Worm (Caenorhabditis elegans): ENCODE results near the gene Y32F6B.1.

Gene Y32F6B.1

ce11 chrV:10525902-10526301, 41.4 kb upstream of the Y32F6B.1 start, which contains the start of the genes C35A5.8 and hda-11 (continued):
- no peak for TF ChIP-seq Y75B8A.6 (GFP tag; IDR thresholded peaks at IDR 0.05)
- TF ChIP-seq zip-11 (GFP tag; IDR thresholded peaks at IDR 0.05), result no peak
- 0 out of 2 replicates have a peak, but pooled peaks have one; percentile 50 for TF ChIP-seq tra-1 (GFP tag; IDR thresholded peaks at IDR 0.05)
- peak; percentile 74 for TF ChIP-seq unc-130 (GFP tag; optimal IDR thresholded peaks at IDR 0.05)
- TF ChIP-seq ceh-82 (tag; optimal IDR thresholded peaks at IDR 0.05), result no peak
- no peak for TF ChIP-seq saeg-2 (GFP tag; IDR thresholded peaks at IDR 0.05)
- no peak for TF ChIP-seq php-3 (GFP tag; IDR thresholded peaks at IDR 0.05)
- peak; percentile 89; the same call in 1 of the 2 replicates for TF ChIP-seq dmd-9 (GFP tag; IDR thresholded peaks at IDR 0.05)
- no peak for TF ChIP-seq hlh-11 (tag; optimal IDR thresholded peaks at IDR 0.05)
- TF ChIP-seq ctbp-1 (GFP tag; IDR thresholded peaks at IDR 0.05), result no peak
- no peak for TF ChIP-seq ces-1 (GFP tag; optimal IDR thresholded peaks at IDR 0.05)
- TF ChIP-seq aha-1 (tag), result peak; percentile 42
- TF ChIP-seq zip-2 (tag; optimal IDR thresholded peaks at IDR 0.05), result no peak
- TF ChIP-seq F37D6.2 (tag; optimal IDR thresholded peaks at IDR 0.05), result no peak
- TF ChIP-seq set-16 (GFP tag; IDR thresholded peaks at IDR 0.05), result no peak
- no peak for TF ChIP-seq gei-8 (GFP tag; optimal IDR thresholded peaks at IDR 0.05)
- TF ChIP-seq lin-13 (GFP tag; optimal IDR thresholded peaks at IDR 0.05), result no peak
- TF ChIP-seq lim-7 (GFP tag; IDR thresholded peaks at IDR 0.05), result no peak
- no peak for TF ChIP-seq ceh-20 (GFP tag; IDR thresholded peaks at IDR 0.05)
- TF ChIP-seq cey-2 (tag; optimal IDR thresholded peaks at IDR 0.05; ENCODE audit: borderline replicate concordance, insufficient read depth), result no peak
- TF ChIP-seq aly-2 (tag; optimal IDR thresholded peaks at IDR 0.05), result no peak
- peak; percentile 89 for TF ChIP-seq ZK337.2 (GFP tag; IDR thresholded peaks at IDR 0.05)
- TF ChIP-seq daf-12 (tag; optimal IDR thresholded peaks at IDR 0.05), result no peak
- TF ChIP-seq nhr-77 (tag; optimal IDR thresholded peaks at IDR 0.05), result no peak
- no peak for TF ChIP-seq egl-27 (tag; optimal IDR thresholded peaks at IDR 0.05)
- peak; percentile 73 for TF ChIP-seq dpl-1 (GFP tag; optimal IDR thresholded peaks at IDR 0.05)
- no peak for TF ChIP-seq ztf-7 (tag; optimal IDR thresholded peaks at IDR 0.05)
- TF ChIP-seq nhr-28 (tag; optimal IDR thresholded peaks at IDR 0.05), result no peak
- no peak for TF ChIP-seq snpc-1.2 (GFP tag; IDR thresholded peaks at IDR 0.05)
- peak; percentile 71 for TF ChIP-seq duxl-1 (tag; optimal IDR thresholded peaks at IDR 0.05; ENCODE audit: poor library complexity)
- TF ChIP-seq hif-1 (tag; optimal IDR thresholded peaks at IDR 0.05), result peak in 1 of 2 experiments; percentile 89
- TF ChIP-seq nhr-102 (tag; optimal IDR thresholded peaks at IDR 0.05), result no peak
- no peak for TF ChIP-seq daf-19 (GFP tag; conservative IDR thresholded peaks at IDR 0.05)

ce11 chrV:10516702-10517101, 32.2 kb upstream of the Y32F6B.1 start:
- TF ChIP-seq snpc-4 (tag; optimal IDR thresholded peaks at IDR 0.05), result no peak
- no peak for TF ChIP-seq hmg-1.1 (GFP tag; IDR thresholded peaks at IDR 0.05)
- TF ChIP-seq lim-7 (GFP tag; IDR thresholded peaks at IDR 0.05), result no peak
- peak in 1 of 2 experiments; percentile 96 for TF ChIP-seq unc-62 (GFP tag; optimal IDR thresholded peaks at IDR 0.05 in 1 of 2)
- TF ChIP-seq unc-62 (tag; optimal IDR thresholded peaks at IDR 0.05), result no peak

- TF ChIP-seq ztf-7 (tag; optimal IDR thresholded peaks at IDR 0.05) (no peak), unc-62 (GFP tag; optimal IDR thresholded peaks at IDR 0.05 in 1 of 2) (peak in 1 of 2 experiments; percentile 61), unc-62 (tag; optimal IDR thresholded peaks at IDR 0.05) (no peak), ceh-44 (GFP tag; IDR thresholded peaks at IDR 0.05) (no peak)
These were observed 29.7 kb upstream of the Y32F6B.1 start, which contains the start of gene dmsr-8 for ce11 chrV:10514271-10514670. Gene dmsr-8 (minus strand): TSS chrV:10514371.

- TF ChIP-seq hlh-30 (tag; optimal IDR thresholded peaks at IDR 0.05; ENCODE audit: insufficient read depth), result peak; percentile 52
- TF ChIP-seq ZK337.2 (GFP tag; IDR thresholded peaks at IDR 0.05), result no peak
- peak; percentile 16 for TF ChIP-seq nhr-28 (tag; optimal IDR thresholded peaks at IDR 0.05)
- peak; percentile 97 for TF ChIP-seq ztf-7 (tag; optimal IDR thresholded peaks at IDR 0.05)
- TF ChIP-seq gei-8 (GFP tag; optimal IDR thresholded peaks at IDR 0.05), result no peak
These were observed 24.3 kb upstream of the Y32F6B.1 start, which contains the start of gene C35A5.6 for ce11 chrV:10508855-10509254. Gene C35A5.6 (plus strand): TSS chrV:10509137.

All from whole organism, L4 larva.